Fruit fly (Drosophila melanogaster): Measurements from ENCODE around the gene CG14626.

Gene CG14626

DNA sequence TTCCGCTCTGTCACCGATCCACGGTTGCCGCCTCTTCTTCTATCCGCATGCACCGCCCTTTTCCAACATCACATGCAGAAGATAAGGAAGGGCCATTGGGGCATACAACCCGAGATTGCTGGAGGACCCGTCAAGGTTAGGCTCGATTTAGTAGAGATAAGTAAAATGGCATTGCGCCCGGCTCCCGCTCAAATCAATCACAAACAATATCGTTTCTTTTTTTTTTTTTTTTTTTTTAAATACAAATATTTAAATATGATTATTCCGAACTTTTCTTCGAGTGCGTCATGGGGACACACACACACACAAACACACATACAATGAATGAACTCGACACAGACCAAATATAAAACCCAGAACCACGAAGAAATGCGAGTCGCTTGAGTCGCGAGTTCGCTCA is 44.5 kb downstream of the CG14626 start (continued):
- no peak for TF ChIP-seq CG6813 (GFP tag; optimal IDR thresholded peaks at IDR 0.05)
- TF ChIP-seq Xrp1 (GFP tag; IDR thresholded peaks at IDR 0.05), result peak; percentile 58
- TF ChIP-seq otp (GFP tag; IDR thresholded peaks at IDR 0.05), result peak; percentile 13; the same call in 1 of the 3 replicates
- peak; percentile 16 for TF ChIP-seq Ssrp (tag; optimal IDR thresholded peaks at IDR 0.05)
- no peak for TF ChIP-seq rib (GFP tag; IDR thresholded peaks at IDR 0.05)
- TF ChIP-seq trem (tag; optimal IDR thresholded peaks at IDR 0.05), result no peak
- TF ChIP-seq salm (tag; optimal IDR thresholded peaks at IDR 0.05), result no peak
- TF ChIP-seq sens-2 (GFP tag; IDR thresholded peaks at IDR 0.05), result no peak
- peak; percentile 21 for TF ChIP-seq cg (GFP tag; optimal IDR thresholded peaks at IDR 0.05)
- TF ChIP-seq crol (GFP tag; IDR thresholded peaks at IDR 0.05), result no peak; the same call in 1 of the 2 replicates
- no peak for TF ChIP-seq sr (GFP tag; IDR thresholded peaks at IDR 0.05)
- peak; percentile 51; the same call in 2 of the 3 replicates for TF ChIP-seq row (GFP tag; IDR thresholded peaks at IDR 0.05)
- no peak for TF ChIP-seq hth (optimal IDR thresholded peaks at IDR 0.05)
- TF ChIP-seq CG9609 (GFP tag; optimal IDR thresholded peaks at IDR 0.05), result no peak
- no peak for TF ChIP-seq Doc2 (GFP tag; IDR thresholded peaks at IDR 0.05)
- TF ChIP-seq mam (GFP tag; optimal IDR thresholded peaks at IDR 0.05), result no peak
- TF ChIP-seq vnd (GFP tag; IDR thresholded peaks at IDR 0.05; ENCODE audit: partially characterized antibody), result no peak
- peak; percentile 27 for TF ChIP-seq Blimp-1 (GFP tag; optimal IDR thresholded peaks at IDR 0.05)
- TF ChIP-seq CG32772 (GFP tag; IDR thresholded peaks at IDR 0.05), result 0 out of 2 replicates have a peak, but pooled peaks have one; percentile 23
- TF ChIP-seq Nf-YC (tag; optimal IDR thresholded peaks at IDR 0.05), result no peak
- TF ChIP-seq seq (GFP tag; IDR thresholded peaks at IDR 0.05), result no peak
- no peak for TF ChIP-seq CG14050 (GFP tag; IDR thresholded peaks at IDR 0.05)
- no peak for TF ChIP-seq danr (GFP tag; IDR thresholded peaks at IDR 0.05)
- TF ChIP-seq CG14710 (tag; optimal IDR thresholded peaks at IDR 0.05), result peak; percentile 6
- TF ChIP-seq CG3407 (GFP tag; optimal IDR thresholded peaks at IDR 0.05), result peak; percentile 10
- no peak for TF ChIP-seq bab2 (GFP tag; optimal IDR thresholded peaks at IDR 0.05)
- peak; percentile 53; the same call in 2 of the 3 replicates for TF ChIP-seq ci (GFP tag; IDR thresholded peaks at IDR 0.05)
- peak; percentile 18; the same call in 1 of the 2 replicates for TF ChIP-seq Drgx (GFP tag; IDR thresholded peaks at IDR 0.05)
- no peak for TF ChIP-seq gsb-n (tag; optimal IDR thresholded peaks at IDR 0.05)
- TF ChIP-seq Ptx1 (GFP tag; IDR thresholded peaks at IDR 0.05), result 0 out of 2 replicates have a peak, but pooled peaks have one; percentile 22
- TF ChIP-seq dmrt11E (tag; optimal IDR thresholded peaks at IDR 0.05), result peak; percentile 15
- peak in 1 of 2 experiments; percentile 35 for TF ChIP-seq bsh (GFP tag; optimal IDR thresholded peaks at IDR 0.05)
- no peak for TF ChIP-seq CG17568 (GFP tag; optimal IDR thresholded peaks at IDR 0.05)
- no peak for TF ChIP-seq CG9817 (tag; optimal IDR thresholded peaks at IDR 0.05)

DNA sequence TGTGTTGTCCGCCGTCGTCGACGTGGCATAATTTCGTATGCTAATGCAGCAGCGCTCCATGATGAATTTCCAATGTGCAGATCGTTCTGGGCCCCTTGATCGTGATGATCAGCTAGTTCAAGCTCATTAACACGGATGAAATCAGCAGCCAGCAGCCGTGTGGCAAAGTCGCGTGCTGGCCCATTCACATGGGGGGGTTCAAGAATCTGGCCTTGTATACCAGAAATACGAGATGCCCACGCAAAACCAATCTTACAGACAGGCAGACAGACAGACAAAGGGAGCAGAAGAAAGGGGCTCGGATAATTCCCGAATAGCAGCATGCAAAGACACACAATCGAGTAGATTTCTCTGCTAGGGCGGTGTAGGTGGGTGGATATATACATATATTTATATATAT is 45.0 kb downstream of the CG14626 start:
- no peak for TF ChIP-seq CTCF (GFP tag; optimal IDR thresholded peaks at IDR 0.05)
- TF ChIP-seq Deaf1 (tag; optimal IDR thresholded peaks at IDR 0.05), result no peak
- 0 out of 2 replicates have a peak, but pooled peaks have one; percentile 17 for TF ChIP-seq tna (GFP tag; IDR thresholded peaks at IDR 0.05; ENCODE audit: partially characterized antibody)
- peak; percentile 84 for TF ChIP-seq sr (GFP tag; IDR thresholded peaks at IDR 0.05)
- TF ChIP-seq row (GFP tag; IDR thresholded peaks at IDR 0.05), result no peak
- peak; percentile 56; the same call in 1 of the 2 replicates for TF ChIP-seq vvl (GFP tag; IDR thresholded peaks at IDR 0.05)
- TF ChIP-seq cwo (GFP tag; optimal IDR thresholded peaks at IDR 0.05), result peak; percentile 69
- TF ChIP-seq sd (tag; optimal IDR thresholded peaks at IDR 0.05), result peak; percentile 35
- peak; percentile 8 for TF ChIP-seq Med (GFP tag)
- no peak for TF ChIP-seq CoRest (tag; optimal IDR thresholded peaks at IDR 0.05)

Data from whole organism, embryonic.